Worm (Caenorhabditis elegans): Measurements from ENCODE around the gene T27D12.1.

Gene T27D12.1

ce11 chrII:11813895-11814369 lies 28.5 kb upstream of the T27D12.1 start, which contains the start of gene F43G6.8 (continued):
- TF ChIP-seq D2030.7 (GFP tag; IDR thresholded peaks at IDR 0.05) (no peak), xnd-1 (tag; optimal IDR thresholded peaks at IDR 0.05) (no peak), bed-2 (GFP tag; IDR thresholded peaks at IDR 0.05) (no peak), lag-1 (GFP tag; IDR thresholded peaks at IDR 0.05) (no peak), dox-1 (GFP tag; IDR thresholded peaks at IDR 0.05) (0 out of 2 replicates have a peak, but pooled peaks have one; percentile 42), Y53F4B.3 (GFP tag; IDR thresholded peaks at IDR 0.05) (no peak), hmg-1.2 (GFP tag; IDR thresholded peaks at IDR 0.05) (peak; percentile 80), hsf-1 (GFP tag; IDR thresholded peaks at IDR 0.05) (no peak), snpc-4 (GFP tag; optimal IDR thresholded peaks at IDR 0.05) (no peak), snpc-4 (tag; optimal IDR thresholded peaks at IDR 0.05) (no peak), lin-26 (GFP tag; IDR thresholded peaks at IDR 0.05) (no peak), ztf-18 (tag; optimal IDR thresholded peaks at IDR 0.05) (peak; percentile 6)

- TF ChIP-seq B0336.3 (GFP tag; IDR thresholded peaks at IDR 0.05) (no peak), dpff-1 (tag; optimal IDR thresholded peaks at IDR 0.05) (no peak), ccch-3 (GFP tag; optimal IDR thresholded peaks at IDR 0.05) (no peak), ceh-40 (GFP tag; IDR thresholded peaks at IDR 0.05) (no peak), snpc-4 (GFP tag; optimal IDR thresholded peaks at IDR 0.05) (no peak), snpc-4 (tag; optimal IDR thresholded peaks at IDR 0.05) (no peak)
Measured at ce11 chrII:11816014-11816413, 26.4 kb upstream of the T27D12.1 start.

- TF ChIP-seq hsf-1 (GFP tag; IDR thresholded peaks at IDR 0.05) (no peak), dox-1 (GFP tag; IDR thresholded peaks at IDR 0.05) (no peak), akir-1 (GFP tag; optimal IDR thresholded peaks at IDR 0.05) (no peak), repo-1 (tag; optimal IDR thresholded peaks at IDR 0.05) (no peak), F10E7.11 (tag; optimal IDR thresholded peaks at IDR 0.05) (no peak), hrde-1 (tag; optimal IDR thresholded peaks at IDR 0.05; ENCODE audit: borderline replicate concordance) (no peak), lsl-1 (GFP tag; optimal IDR thresholded peaks at IDR 0.05) (no peak), unc-130 (GFP tag; optimal IDR thresholded peaks at IDR 0.05) (no peak)
Measured at ce11 chrII:11816475-11816874, 25.9 kb upstream of the T27D12.1 start, which contains the start of gene pap-3. Gene pap-3, minus strand, starts transcription at chrII:11816575.

- TF ChIP-seq Y95B8A.8 (GFP tag; IDR thresholded peaks at IDR 0.05) = no peak
- TF ChIP-seq ztf-22 (GFP tag; optimal IDR thresholded peaks at IDR 0.05) = no peak
- no peak for TF ChIP-seq gei-17 (GFP tag; optimal IDR thresholded peaks at IDR 0.05)
- no peak for TF ChIP-seq C17E4.6 (GFP tag; IDR thresholded peaks at IDR 0.05)
- no peak for TF ChIP-seq sptf-2 (GFP tag; optimal IDR thresholded peaks at IDR 0.05)
- no peak for TF ChIP-seq ceh-79 (tag; optimal IDR thresholded peaks at IDR 0.05)
- TF ChIP-seq ztf-6 (GFP tag; IDR thresholded peaks at IDR 0.05) = no peak
- TF ChIP-seq egrh-3 (GFP tag; IDR thresholded peaks at IDR 0.05) = no peak
- no peak for TF ChIP-seq madf-8 (GFP tag; conservative IDR thresholded peaks at IDR 0.05)
- no peak for TF ChIP-seq ztf-28 (GFP tag; IDR thresholded peaks at IDR 0.05)
- TF ChIP-seq dpl-1 (GFP tag; optimal IDR thresholded peaks at IDR 0.05) = no peak
- no peak for TF ChIP-seq T26A5.8 (tag; optimal IDR thresholded peaks at IDR 0.05)
- no peak for TF ChIP-seq efl-1 (GFP tag; optimal IDR thresholded peaks at IDR 0.05)
- no peak for TF ChIP-seq die-1 (tag; optimal IDR thresholded peaks at IDR 0.05)
- no peak for TF ChIP-seq cebp-1 (GFP tag; IDR thresholded peaks at IDR 0.05)
- no peak for TF ChIP-seq cebp-1 (tag; optimal IDR thresholded peaks at IDR 0.05)
- no peak for TF ChIP-seq lin-35 (GFP tag; optimal IDR thresholded peaks at IDR 0.05)
- no peak for TF ChIP-seq zim-3 (tag; optimal IDR thresholded peaks at IDR 0.05)
- TF ChIP-seq ama-1 (optimal IDR thresholded peaks at IDR 0.05) = no peak
- TF ChIP-seq ama-1 (GFP tag; optimal IDR thresholded peaks at IDR 0.05) = no peak
Measured at ce11 chrII:11819824-11820223, 22.6 kb upstream of the T27D12.1 start, which contains the start of gene Y6D1A.2. Gene Y6D1A.2, minus strand, starts transcription at chrII:11819924.
